Worm (Caenorhabditis elegans) whole organism, young adult: ENCODE results near the gene rps-4.

Experiments used
- B0261.1 ChIP-seq: sonication (generic microtip); optimal IDR thresholded peaks from 2 replicates; lab custom pipeline; 2016; ENCODE audit warnings: mild to moderate bottlenecking, missing genetic modification characterization, moderate library complexity, missing compliant biosample characterization
- B0336.3 ChIP-seq: fragments of 200-800 bp; sonication (Bioruptor generic); IDR thresholded peaks from 2 replicates; pipeline ENCODE4 v1.3.6; 2022; ENCODE audit warnings: missing genetic modification characterization, missing compliant biosample characterization
- C17E4.6 ChIP-seq: fragments of 200-800 bp; sonication (Bioruptor generic); IDR thresholded peaks from 2 replicates; pipeline ENCODE4 v1.3.6; 2022; ENCODE audit warnings: missing genetic modification reagents, missing genetic modification characterization, missing compliant biosample characterization
- D2030.7 ChIP-seq: fragments of 200-800 bp; sonication (Bioruptor generic); IDR thresholded peaks from 2 replicates; pipeline ENCODE4 v1.3.6; 2022; ENCODE audit warnings: missing genetic modification reagents, missing genetic modification characterization, missing compliant biosample characterization
- F33H1.4 ChIP-seq: fragments of 200-800 bp; sonication (Bioruptor generic); IDR thresholded peaks from 2 replicates; pipeline ENCODE4 v1.3.6; 2022; ENCODE audit warnings: missing genetic modification reagents, missing genetic modification characterization, missing compliant biosample characterization
- F49E8.2 ChIP-seq: sonication (generic microtip); optimal IDR thresholded peaks from 3 replicates; lab custom pipeline; 2017; ENCODE audit warnings: missing genetic modification characterization, mild to moderate bottlenecking, missing compliant biosample characterization, antibody characterized with exemption, moderate library complexity; ENCODE audit not compliant: insufficient read depth
- F55B11.4 ChIP-seq: sonication (generic microtip); optimal IDR thresholded peaks from 2 replicates; lab custom pipeline; 2016; ENCODE audit warnings: missing compliant biosample characterization, missing genetic modification characterization, borderline replicate concordance; ENCODE audit not compliant: insufficient read depth
- F57C9.4 ChIP-seq: sonication (generic microtip); optimal IDR thresholded peaks from 2 replicates; lab custom pipeline; 2017; ENCODE audit warnings: mild to moderate bottlenecking, missing genetic modification characterization, missing compliant biosample characterization
- K12H6.12 ChIP-seq: fragments of 200-800 bp; sonication (Bioruptor generic); optimal IDR thresholded peaks from 2 replicates; lab custom pipeline; 2018; ENCODE audit warnings: mild to moderate bottlenecking, missing genetic modification characterization, missing compliant biosample characterization
- Y56A3A.18 ChIP-seq: fragments of 200-800 bp; sonication (Bioruptor generic); IDR thresholded peaks from 2 replicates; pipeline ENCODE4 v1.3.6; 2022; ENCODE audit warnings: missing genetic modification reagents, missing genetic modification characterization, missing compliant biosample characterization
- Y79H2A.3 ChIP-seq: fragments of 200-800 bp; sonication (Bioruptor generic); conservative IDR thresholded peaks from 2 replicates; pipeline ENCODE4 v1.3.6; 2022; ENCODE audit warnings: missing genetic modification reagents, missing genetic modification characterization, missing compliant biosample characterization
- Y95B8A.8 ChIP-seq: fragments of 200-800 bp; sonication (Bioruptor generic); IDR thresholded peaks from 2 replicates; pipeline ENCODE4 v1.3.6; 2022; ENCODE audit warnings: missing genetic modification reagents, missing genetic modification characterization, missing compliant biosample characterization
- ZK185.1 ChIP-seq: sonication (generic microtip); optimal IDR thresholded peaks from 2 replicates; lab custom pipeline; 2016; ENCODE audit warnings: mild to moderate bottlenecking, missing genetic modification characterization, missing compliant biosample characterization; ENCODE audit not compliant: poor library complexity, severe bottlenecking
- ama-1 ChIP-seq, 3 experiments: fragments of 150-350 bp in 1 of 3; sonication (generic microtip) in 2 of 3; optimal IDR thresholded peaks; 2 replicates each; lab custom pipeline; 2014 to 2018; ENCODE audit warnings: missing biosample characterization in 2 of 3, missing genetic modification characterization in 2 of 3, missing genetic modification reagents in 2 of 3
- aptf-3 ChIP-seq: fragments of 200-800 bp; sonication (Bioruptor generic); IDR thresholded peaks from 2 replicates; pipeline ENCODE4 v1.3.6; 2022; ENCODE audit warnings: missing genetic modification characterization, missing compliant biosample characterization
- athp-1 ChIP-seq: sonication (generic microtip); optimal IDR thresholded peaks from 2 replicates; lab custom pipeline; 2017; ENCODE audit warnings: mild to moderate bottlenecking, missing genetic modification characterization, missing compliant biosample characterization
- ccch-3 ChIP-seq: fragments of 200-800 bp; sonication (Bioruptor generic); optimal IDR thresholded peaks from 2 replicates; lab custom pipeline; 2018; ENCODE audit warnings: mild to moderate bottlenecking, missing genetic modification characterization, missing compliant biosample characterization
- cebp-1 ChIP-seq, 2 experiments: fragments of 200-800 bp in 1 of 2; sonication (Bioruptor generic) in 1 of 2; sonication (generic microtip) in 1 of 2; IDR thresholded peaks in 1 of 2; optimal IDR thresholded peaks in 1 of 2; 2 replicates each; pipeline versions ENCODE4 v1.3.6 to Lab custom; 2017 to 2022; ENCODE audit warnings: missing compliant biosample characterization in 2 of 2, missing genetic modification characterization in 2 of 2, mild to moderate bottlenecking in 1 of 2, missing genetic modification reagents in 1 of 2, moderate library complexity in 1 of 2
- ceh-40 ChIP-seq: fragments of 200-800 bp; sonication (Bioruptor generic); IDR thresholded peaks from 2 replicates; pipeline ENCODE4 v1.3.6; 2022; ENCODE audit warnings: missing genetic modification characterization, missing compliant biosample characterization
- chd-7 ChIP-seq: sonication (generic microtip); optimal IDR thresholded peaks from 2 replicates; lab custom pipeline; 2016; ENCODE audit warnings: mild to moderate bottlenecking, missing genetic modification characterization, moderate library complexity, missing compliant biosample characterization
- die-1 ChIP-seq: sonication (generic microtip); optimal IDR thresholded peaks from 2 replicates; lab custom pipeline; 2016; ENCODE audit warnings: missing genotype, mild to moderate bottlenecking, missing genetic modification characterization, missing compliant biosample characterization
- egl-18 ChIP-seq: fragments of 200-800 bp; sonication (Bioruptor generic); IDR thresholded peaks from 2 replicates; pipeline ENCODE4 v1.3.6; 2022; ENCODE audit warnings: missing genetic modification reagents, missing genetic modification characterization, missing compliant biosample characterization
- egl-44 ChIP-seq: fragments of 200-800 bp; sonication (Bioruptor generic); IDR thresholded peaks from 2 replicates; pipeline ENCODE4 v1.3.6; 2022; ENCODE audit warnings: missing genetic modification reagents, missing genetic modification characterization, missing compliant biosample characterization
- egrh-3 ChIP-seq: fragments of 200-800 bp; sonication (Bioruptor generic); IDR thresholded peaks from 2 replicates; pipeline ENCODE4 v1.3.6; 2022; ENCODE audit warnings: missing genetic modification reagents, missing genetic modification characterization, missing compliant biosample characterization
- hlh-26 ChIP-seq: fragments of 200-800 bp; sonication (Bioruptor generic); conservative IDR thresholded peaks from 2 replicates; pipeline ENCODE4 v1.3.6; 2022; ENCODE audit warnings: missing genetic modification reagents, missing genetic modification characterization, missing compliant biosample characterization
- hmg-20 ChIP-seq: fragments of 200-800 bp; sonication (Bioruptor generic); IDR thresholded peaks from 2 replicates; pipeline ENCODE4 v1.3.6; 2022; ENCODE audit warnings: missing genetic modification reagents, missing genetic modification characterization, missing compliant biosample characterization
- hsf-1 ChIP-seq: fragments of 200-800 bp; sonication (Bioruptor generic); IDR thresholded peaks from 2 replicates; pipeline ENCODE4 v1.3.6; 2022; ENCODE audit warnings: missing genetic modification reagents, missing genetic modification characterization, missing compliant biosample characterization
- let-607 ChIP-seq, 2 experiments: fragments of 200-800 bp in 1 of 2; sonication (Bioruptor generic) in 1 of 2; sonication (generic microtip) in 1 of 2; optimal IDR thresholded peaks; 2 replicates each; lab custom pipeline; 2016 to 2018; ENCODE audit warnings: mild to moderate bottlenecking in 2 of 2, missing compliant biosample characterization in 2 of 2, missing genetic modification characterization in 2 of 2, moderate library complexity in 2 of 2, missing genotype in 1 of 2
- lin-26 ChIP-seq: fragments of 200-800 bp; sonication (Bioruptor generic); IDR thresholded peaks from 2 replicates; pipeline ENCODE4 v1.3.6; 2022; ENCODE audit warnings: missing genetic modification reagents, missing genetic modification characterization, missing compliant biosample characterization
- lin-35 ChIP-seq, 3 experiments: fragments of 150-350 bp in 2 of 3; sonication (generic microtip) in 1 of 3; optimal IDR thresholded peaks; 2 replicates each; lab custom pipeline; 2014 to 2018; ENCODE audit warnings: missing biosample characterization in 3 of 3, missing genetic modification characterization in 3 of 3, missing genetic modification reagents in 3 of 3
- lin-40 ChIP-seq: sonication (generic microtip); optimal IDR thresholded peaks from 2 replicates; lab custom pipeline; 2016; ENCODE audit warnings: missing genetic modification characterization, mild to moderate bottlenecking, missing compliant biosample characterization, missing genotype, missing genetic modification reagents
- lsl-1 ChIP-seq: fragments of 200-800 bp; sonication (Bioruptor generic); optimal IDR thresholded peaks from 2 replicates; lab custom pipeline; 2018; ENCODE audit warnings: mild to moderate bottlenecking, missing genetic modification characterization, moderate library complexity, missing compliant biosample characterization
- madf-3 ChIP-seq: fragments of 200-800 bp; sonication (Bioruptor generic); IDR thresholded peaks from 2 replicates; pipeline ENCODE4 v1.3.6; 2022; ENCODE audit warnings: missing genetic modification reagents, missing genetic modification characterization, missing compliant biosample characterization
- madf-6 ChIP-seq: fragments of 200-800 bp; sonication (Bioruptor generic); IDR thresholded peaks from 2 replicates; pipeline ENCODE4 v1.3.6; 2022; ENCODE audit warnings: missing genetic modification reagents, missing genetic modification characterization, missing compliant biosample characterization
- madf-8 ChIP-seq: fragments of 200-800 bp; sonication (Bioruptor generic); conservative IDR thresholded peaks from 2 replicates; pipeline ENCODE4 v1.3.6; 2022; ENCODE audit warnings: missing genetic modification reagents, missing genetic modification characterization, missing compliant biosample characterization
- mcd-1 ChIP-seq: fragments of 200-800 bp; sonication (Bioruptor generic); IDR thresholded peaks from 2 replicates; pipeline ENCODE4 v1.3.6; 2022; ENCODE audit warnings: missing genetic modification reagents, missing genetic modification characterization, missing compliant biosample characterization
- nfya-1 ChIP-seq: sonication (generic microtip); optimal IDR thresholded peaks from 2 replicates; lab custom pipeline; 2017; ENCODE audit warnings: antibody characterized with exemption, missing compliant biosample characterization, missing genetic modification characterization, borderline replicate concordance; ENCODE audit not compliant: insufficient read depth
- nhr-120 ChIP-seq: fragments of 200-800 bp; sonication (Bioruptor generic); IDR thresholded peaks from 2 replicates; pipeline ENCODE4 v1.3.6; 2022; ENCODE audit warnings: missing genetic modification characterization, missing compliant biosample characterization
- nhr-179 ChIP-seq: sonication (generic microtip); optimal IDR thresholded peaks from 2 replicates; lab custom pipeline; 2016; ENCODE audit warnings: mild to moderate bottlenecking, missing genetic modification characterization, missing compliant biosample characterization
- pha-4 ChIP-seq: fragments of 150-350 bp; sonication (generic microtip); optimal IDR thresholded peaks from 2 replicates; lab custom pipeline; 2014; ENCODE audit warnings: missing biosample characterization, missing genetic modification reagents, missing genetic modification characterization
- rec-8 ChIP-seq, 2 experiments: sonication (generic microtip); optimal IDR thresholded peaks; 2 replicates each; lab custom pipeline; 2016; ENCODE audit warnings: mild to moderate bottlenecking in 2 of 2, missing genetic modification characterization in 2 of 2, missing genetic modification reagents in 2 of 2, missing genotype in 2 of 2, missing biosample characterization in 1 of 2, missing compliant biosample characterization in 1 of 2, moderate library complexity in 1 of 2
- sea-2 ChIP-seq: fragments of 200-800 bp; sonication (Bioruptor generic); IDR thresholded peaks from 2 replicates; pipeline ENCODE4 v1.3.6; 2022; ENCODE audit warnings: missing genetic modification characterization, missing compliant biosample characterization
- sptf-2 ChIP-seq: fragments of 200-800 bp; sonication (Bioruptor generic); optimal IDR thresholded peaks from 2 replicates; lab custom pipeline; 2018; ENCODE audit warnings: mild to moderate bottlenecking, missing genetic modification characterization, missing compliant biosample characterization
- ztf-18 ChIP-seq: sonication (generic microtip); optimal IDR thresholded peaks from 2 replicates; lab custom pipeline; 2016; ENCODE audit warnings: missing genotype, mild to moderate bottlenecking, missing genetic modification characterization, missing compliant biosample characterization
- ztf-22 ChIP-seq: fragments of 200-800 bp; sonication (Bioruptor generic); optimal IDR thresholded peaks from 2 replicates; lab custom pipeline; 2018; ENCODE audit warnings: mild to moderate bottlenecking, missing genetic modification characterization, moderate library complexity, missing compliant biosample characterization
- ztf-25 ChIP-seq: fragments of 200-800 bp; sonication (Bioruptor generic); IDR thresholded peaks from 2 replicates; pipeline ENCODE4 v1.3.6; 2022; ENCODE audit warnings: missing genetic modification reagents, missing genetic modification characterization, missing compliant biosample characterization
- ztf-3 ChIP-seq: fragments of 200-800 bp; sonication (Bioruptor generic); optimal IDR thresholded peaks from 2 replicates; lab custom pipeline; 2018; ENCODE audit warnings: mild to moderate bottlenecking, missing genetic modification characterization, missing compliant biosample characterization

rps-4 gene

ce11 chrIV:7049672-7050206 is 34.7 kb downstream of the rps-4 start, which contains the start of gene nhr-105 (continued):
- TF ChIP-seq egl-44 (GFP tag; lab: Robert Waterston, UW): no peak
- TF ChIP-seq pha-4 (tag; lab: Kevin White, UChicago): no peak
- peak; percentile 9 for TF ChIP-seq ztf-18
- peak; percentile 37 for TF ChIP-seq chd-7 (tag; lab: Kevin White, UChicago)
- peak in 1 of 3 experiments; percentile 27 for TF ChIP-seq lin-35 (GFP tag; optimal IDR thresholded peaks at IDR 0.05; lab: Kevin White, UChicago)
- no peak for TF ChIP-seq mcd-1
- peak; percentile 36 for TF ChIP-seq ama-1 (optimal IDR thresholded peaks at IDR 0.05; lab: Kevin White, UChicago)
- no peak for TF ChIP-seq ama-1 (GFP tag; optimal IDR thresholded peaks at IDR 0.05; lab: Kevin White, UChicago)
- TF ChIP-seq C17E4.6 (GFP tag; lab: Robert Waterston, UW): no peak
- TF ChIP-seq nhr-179 (tag; lab: Kevin White, UChicago): no peak
- TF ChIP-seq lin-26 (GFP tag; lab: Robert Waterston, UW): no peak
- TF ChIP-seq ceh-40 (GFP tag; lab: Robert Waterston, UW): no peak
- TF ChIP-seq nfya-1 (tag; lab: Kevin White, UChicago): no peak
- TF ChIP-seq ccch-3 (GFP tag; lab: Kevin White, UChicago): no peak
- TF ChIP-seq F49E8.2: no peak
- TF ChIP-seq rec-8 (tag; optimal IDR thresholded peaks at IDR 0.05; lab: Kevin White, UChicago): no peak
- TF ChIP-seq cebp-1 (GFP tag; IDR thresholded peaks at IDR 0.05; lab: Robert Waterston, UW): no peak
- peak; percentile 63 for TF ChIP-seq cebp-1 (tag; optimal IDR thresholded peaks at IDR 0.05; lab: Kevin White, UChicago)
- no peak for TF ChIP-seq B0261.1 (tag; lab: Kevin White, UChicago)
- peak; percentile 51; the same call in 1 of the 2 replicates for TF ChIP-seq Y95B8A.8
- TF ChIP-seq ztf-25: no peak
- TF ChIP-seq egrh-3 (GFP tag; lab: Robert Waterston, UW): no peak
- TF ChIP-seq madf-6 (GFP tag; lab: Robert Waterston, UW): no peak
- no peak for TF ChIP-seq hsf-1
- TF ChIP-seq sea-2 (GFP tag; lab: Robert Waterston, UW): no peak
- TF ChIP-seq madf-3 (GFP tag; lab: Robert Waterston, UW): no peak
- TF ChIP-seq D2030.7 (GFP tag; lab: Robert Waterston, UW): no peak
- TF ChIP-seq lsl-1 (GFP tag; lab: Kevin White, UChicago): no peak
- no peak for TF ChIP-seq aptf-3 (GFP tag; lab: Robert Waterston, UW)
- no peak for TF ChIP-seq ztf-22 (GFP tag; lab: Kevin White, UChicago)
- no peak for TF ChIP-seq die-1 (tag; lab: Kevin White, UChicago)
- no peak for TF ChIP-seq Y56A3A.18 (GFP tag; lab: Robert Waterston, UW)
- TF ChIP-seq hlh-26 (GFP tag; lab: Robert Waterston, UW): no peak
- no peak for TF ChIP-seq Y79H2A.3 (GFP tag; lab: Robert Waterston, UW)
- TF ChIP-seq egl-18 (GFP tag; lab: Robert Waterston, UW): no peak
- no peak for TF ChIP-seq sptf-2
- no peak for TF ChIP-seq ztf-3 (GFP tag; lab: Kevin White, UChicago)
- TF ChIP-seq F33H1.4 (GFP tag; lab: Robert Waterston, UW): no peak
- TF ChIP-seq F57C9.4 (tag; lab: Kevin White, UChicago): no peak
- TF ChIP-seq lin-40 (tag; lab: Kevin White, UChicago): peak; percentile 59
- TF ChIP-seq F55B11.4 (tag; lab: Kevin White, UChicago): no peak
- TF ChIP-seq let-607 (tag; optimal IDR thresholded peaks at IDR 0.05; lab: Kevin White, UChicago): no peak
- TF ChIP-seq ZK185.1 (tag; lab: Kevin White, UChicago): peak; percentile 10
- no peak for TF ChIP-seq madf-8
- 0 out of 2 replicates have a peak, but pooled peaks have one; percentile 24 for TF ChIP-seq B0336.3 (GFP tag; lab: Robert Waterston, UW)
- TF ChIP-seq K12H6.12 (tag; lab: Kevin White, UChicago): peak; percentile 18
- no peak for TF ChIP-seq athp-1 (tag; lab: Kevin White, UChicago)
- TF ChIP-seq nhr-120 (GFP tag; lab: Robert Waterston, UW): no peak
- TF ChIP-seq hmg-20: no peak
